Fruit fly (Drosophila melanogaster) whole organism: ENCODE results near the gene Msp300.

Experiments used
- CG8478 ChIP-seq: fragments of >200 bp; optimal IDR thresholded peaks from 2 replicates; lab custom pipeline; 2018; ENCODE audit warnings: inconsistent platforms
- Dll ChIP-seq: fragments of >200 bp; optimal IDR thresholded peaks from 2 replicates; lab custom pipeline; 2017
- EcR ChIP-seq, 2 experiments: fragments of >200 bp; optimal IDR thresholded peaks; 2 replicates each; lab custom pipeline; 2017; ENCODE audit warnings: missing biosample characterization in 2 of 2, missing genetic modification characterization in 2 of 2, missing genetic modification reagents in 2 of 2
- pan ChIP-seq: fragments of >200 bp; optimal IDR thresholded peaks from 2 replicates; lab custom pipeline; 2017
- psq ChIP-seq: fragments of >200 bp; optimal IDR thresholded peaks from 2 replicates; lab custom pipeline; 2017
- usp ChIP-seq: fragments of >200 bp; optimal IDR thresholded peaks from 2 replicates; lab custom pipeline; 2017; ENCODE audit warnings: missing biosample characterization, missing genetic modification characterization, mixed read lengths

The Msp300 gene

dm6 chr2L:5216442-5216841 lies 115.8 kb downstream of the Msp300 start, which contains the start of the genes CG14034 and TpnC25D:
TSS of gene CG14034 (minus strand) at chr2L:5216542.
TSS of gene TpnC25D (plus strand) at chr2L:5216701.
- TF ChIP-seq usp (GFP tag; lab: Kevin White, UChicago), result no peak

dm6 chr2L:5223317-5223716 lies 122.6 kb downstream of the Msp300 start:
- TF ChIP-seq psq (no peak), usp (GFP tag; lab: Kevin White, UChicago) (no peak), EcR (GFP tag; optimal IDR thresholded peaks at IDR 0.05; lab: Kevin White, UChicago) (no peak), Dll (lab: Kevin White, UChicago) (no peak), pan (lab: Kevin White, UChicago) (no peak), CG8478 (lab: Kevin White, UChicago) (no peak)

dm6 chr2L:5224724-5225319 lies 124.1 kb downstream of the Msp300 start:
- no peak for TF ChIP-seq usp (GFP tag; lab: Kevin White, UChicago)

dm6 chr2L:5225547-5226213 lies 125.0 kb downstream of the Msp300 start:
- TF ChIP-seq CG8478 (lab: Kevin White, UChicago) (no peak), Dll (lab: Kevin White, UChicago) (no peak), psq (no peak), EcR (GFP tag; optimal IDR thresholded peaks at IDR 0.05; lab: Kevin White, UChicago) (no peak), pan (lab: Kevin White, UChicago) (no peak), usp (GFP tag; lab: Kevin White, UChicago) (no peak)

dm6 chr2L:5226891-5227554 lies 126.3 kb downstream of the Msp300 start:
- TF ChIP-seq EcR (GFP tag; optimal IDR thresholded peaks at IDR 0.05; lab: Kevin White, UChicago), result no peak

- TF ChIP-seq psq (no peak), pan (lab: Kevin White, UChicago) (peak; percentile 14)
These were observed 128.0 kb downstream of the Msp300 start for dm6 chr2L:5228581-5229077.

dm6 chr2L:5229239-5229638 lies 128.6 kb downstream of the Msp300 start:
- TF ChIP-seq psq (no peak), usp (GFP tag; lab: Kevin White, UChicago) (no peak), pan (lab: Kevin White, UChicago) (no peak), Dll (lab: Kevin White, UChicago) (no peak), CG8478 (lab: Kevin White, UChicago) (no peak), EcR (GFP tag; optimal IDR thresholded peaks at IDR 0.05; lab: Kevin White, UChicago) (no peak)

dm6 chr2L:5229735-5230347 lies 129.2 kb downstream of the Msp300 start:
- TF ChIP-seq pan (lab: Kevin White, UChicago), result no peak

- no peak for TF ChIP-seq usp (GFP tag; lab: Kevin White, UChicago)
- no peak for TF ChIP-seq EcR (GFP tag; optimal IDR thresholded peaks at IDR 0.05; lab: Kevin White, UChicago)
- TF ChIP-seq pan (lab: Kevin White, UChicago), result no peak
- no peak for TF ChIP-seq Dll (lab: Kevin White, UChicago)
- TF ChIP-seq CG8478 (lab: Kevin White, UChicago), result no peak
- TF ChIP-seq psq, result no peak
These were observed 130.1 kb downstream of the Msp300 start for dm6 chr2L:5230772-5231171.

- no peak for TF ChIP-seq Dll (lab: Kevin White, UChicago)
- no peak for TF ChIP-seq EcR (GFP tag; optimal IDR thresholded peaks at IDR 0.05; lab: Kevin White, UChicago)
- no peak for TF ChIP-seq usp (GFP tag; lab: Kevin White, UChicago)
- no peak for TF ChIP-seq CG8478 (lab: Kevin White, UChicago)
- no peak for TF ChIP-seq psq
- no peak for TF ChIP-seq pan (lab: Kevin White, UChicago)
These were observed 130.8 kb downstream of the Msp300 start for dm6 chr2L:5231437-5231836.

dm6 chr2L:5232175-5232574 lies 131.5 kb downstream of the Msp300 start:
- TF ChIP-seq Dll (lab: Kevin White, UChicago) (no peak), EcR (GFP tag; optimal IDR thresholded peaks at IDR 0.05; lab: Kevin White, UChicago) (no peak), usp (GFP tag; lab: Kevin White, UChicago) (no peak), pan (lab: Kevin White, UChicago) (no peak), CG8478 (lab: Kevin White, UChicago) (no peak), psq (no peak)
